Fruit fly (Drosophila melanogaster) whole organism, embryonic: ENCODE measurements around the gene sle.
A peak's percentile ranks its signal among the peaks of the same experiment; 100 is the strongest.

Source experiments
- Antp ChIP-seq: fragments of 200-800 bp; sonication (Bioruptor generic); optimal IDR thresholded peaks from 3 replicates; lab custom pipeline; 2016; ENCODE audit warnings: missing biosample characterization, missing genetic modification characterization
- B-H2 ChIP-seq: fragments of 200-800 bp; sonication (Bioruptor generic); optimal IDR thresholded peaks from 2 replicates; lab custom pipeline; 2018; ENCODE audit warnings: missing biosample characterization, mild to moderate bottlenecking, missing genetic modification characterization
- CG10274 ChIP-seq: fragments of 200-800 bp; sonication (Bioruptor generic); optimal IDR thresholded peaks from 3 replicates; lab custom pipeline; 2017; ENCODE audit warnings: missing biosample characterization, mild to moderate bottlenecking, missing genetic modification characterization
- CG11085 ChIP-seq: fragments of 200-800 bp; sonication (Bioruptor generic); IDR thresholded peaks from 2 replicates; pipeline ENCODE4 v1.3.6; 2022; ENCODE audit warnings: missing biosample characterization, missing genetic modification characterization
- CG12391 ChIP-seq: fragments of 200-800 bp; sonication (Bioruptor generic); optimal IDR thresholded peaks from 3 replicates; lab custom pipeline; 2018; ENCODE audit warnings: missing biosample characterization, mild to moderate bottlenecking, missing genetic modification characterization, moderate library complexity
- CG13287 ChIP-seq: fragments of 200-800 bp; sonication (Bioruptor generic); IDR thresholded peaks from 2 replicates; pipeline ENCODE4 v1.3.6; 2022; ENCODE audit warnings: missing biosample characterization, missing genetic modification characterization; ENCODE audit not compliant: partially characterized antibody
- CG13424 ChIP-seq: fragments of 200-800 bp; sonication (Bioruptor generic); optimal IDR thresholded peaks from 2 replicates; lab custom pipeline; 2019; ENCODE audit warnings: missing biosample characterization, mild to moderate bottlenecking, missing genetic modification characterization, moderate library complexity
- CG14014 ChIP-seq: fragments of 200-800 bp; sonication (Bioruptor generic); IDR thresholded peaks from 2 replicates; pipeline ENCODE4 v1.3.6; 2022; ENCODE audit warnings: missing biosample characterization, missing genetic modification characterization
- CG15514 ChIP-seq: fragments of 200-800 bp; sonication (Bioruptor generic); optimal IDR thresholded peaks from 3 replicates; lab custom pipeline; 2017; ENCODE audit warnings: missing biosample characterization, missing genetic modification characterization, mild to moderate bottlenecking, moderate library complexity, missing genetic modification reagents
- CG15696 ChIP-seq: fragments of 200-800 bp; sonication (Bioruptor generic); optimal IDR thresholded peaks from 2 replicates; lab custom pipeline; 2019; ENCODE audit warnings: missing biosample characterization, mild to moderate bottlenecking, missing genetic modification characterization, moderate library complexity
- CG1832 ChIP-seq: fragments of 200-800 bp; sonication (Bioruptor generic); optimal IDR thresholded peaks from 2 replicates; lab custom pipeline; 2017; ENCODE audit warnings: missing biosample characterization, mild to moderate bottlenecking, missing genetic modification characterization, inconsistent platforms
- CG2202 ChIP-seq: fragments of 200-800 bp; sonication (Bioruptor generic); optimal IDR thresholded peaks from 2 replicates; lab custom pipeline; 2018; ENCODE audit warnings: missing biosample characterization, mild to moderate bottlenecking, missing genetic modification characterization
- CG2678 ChIP-seq: fragments of 200-800 bp; sonication (Bioruptor generic); optimal IDR thresholded peaks from 3 replicates; lab custom pipeline; 2019; ENCODE audit warnings: missing biosample characterization, mild to moderate bottlenecking, missing genetic modification characterization, moderate library complexity
- CG30403 ChIP-seq: fragments of 200-800 bp; sonication (Bioruptor generic); optimal IDR thresholded peaks from 3 replicates; lab custom pipeline; 2016; ENCODE audit warnings: missing biosample characterization, missing genetic modification characterization
- CG3065 ChIP-seq: fragments of 200-800 bp; sonication (Bioruptor generic); optimal IDR thresholded peaks from 2 replicates; lab custom pipeline; 2016; ENCODE audit warnings: missing biosample characterization, missing genetic modification characterization
- CG33213 ChIP-seq: fragments of 200-800 bp; sonication (Bioruptor generic); optimal IDR thresholded peaks from 3 replicates; lab custom pipeline; 2016; ENCODE audit warnings: missing biosample characterization, missing genetic modification characterization
- CG33557 ChIP-seq: fragments of 200-800 bp; sonication (Bioruptor generic); optimal IDR thresholded peaks from 2 replicates; lab custom pipeline; 2019; ENCODE audit warnings: missing biosample characterization, mild to moderate bottlenecking, missing genetic modification characterization, moderate library complexity
- CG3726 ChIP-seq: fragments of 200-800 bp; sonication (Bioruptor generic); IDR thresholded peaks from 3 replicates; pipeline ENCODE4, ENCODE4 v1.3.6; 2022; ENCODE audit warnings: missing biosample characterization, missing genetic modification characterization
- CG4730 ChIP-seq: fragments of 200-800 bp; sonication (Bioruptor generic); IDR thresholded peaks from 2 replicates; pipeline ENCODE4 v1.3.6; 2022; ENCODE audit warnings: missing biosample characterization, missing genetic modification characterization
- CG7963 ChIP-seq: fragments of 200-800 bp; sonication (Bioruptor generic); IDR thresholded peaks from 3 replicates; pipeline ENCODE4 v1.3.6; 2022; ENCODE audit warnings: missing biosample characterization, missing genetic modification characterization; ENCODE audit not compliant: partially characterized antibody
- CG8478 ChIP-seq: fragments of >200 bp; optimal IDR thresholded peaks from 2 replicates; lab custom pipeline; 2018
- D19B ChIP-seq: fragments of 200-800 bp; sonication (Bioruptor generic); optimal IDR thresholded peaks from 2 replicates; lab custom pipeline; 2017; ENCODE audit warnings: missing biosample characterization, mild to moderate bottlenecking, missing genetic modification characterization
- Dp ChIP-seq: fragments of 200-800 bp; sonication (Bioruptor generic); optimal IDR thresholded peaks from 2 replicates; lab custom pipeline; 2018; ENCODE audit warnings: missing biosample characterization, mild to moderate bottlenecking, missing genetic modification characterization, moderate library complexity
- Hey ChIP-seq: fragments of 200-800 bp; sonication (Bioruptor generic); optimal IDR thresholded peaks from 3 replicates; lab custom pipeline; 2018; ENCODE audit warnings: missing biosample characterization, mild to moderate bottlenecking, missing genetic modification characterization
- HmgD ChIP-seq: fragments of 200-800 bp; sonication (Bioruptor generic); optimal IDR thresholded peaks from 3 replicates; lab custom pipeline; 2016; ENCODE audit warnings: missing biosample characterization, missing genetic modification characterization
- MESR4 ChIP-seq: fragments of 200-800 bp; sonication (Bioruptor generic); optimal IDR thresholded peaks from 2 replicates; lab custom pipeline; 2018; ENCODE audit warnings: missing biosample characterization, mild to moderate bottlenecking, missing genetic modification characterization, moderate library complexity
- NK7.1 ChIP-seq: fragments of 200-800 bp; sonication (Bioruptor generic); optimal IDR thresholded peaks from 3 replicates; lab custom pipeline; 2016; ENCODE audit warnings: missing biosample characterization, missing genetic modification characterization
- Nf-YB ChIP-seq: fragments of 200-800 bp; sonication (Bioruptor generic); optimal IDR thresholded peaks from 3 replicates; lab custom pipeline; 2019; ENCODE audit warnings: missing biosample characterization, mild to moderate bottlenecking, missing genetic modification characterization, moderate library complexity
- Six4 ChIP-seq: fragments of 200-800 bp; sonication (Bioruptor generic); optimal IDR thresholded peaks from 2 replicates; lab custom pipeline; 2016; ENCODE audit warnings: missing biosample characterization, missing genetic modification characterization
- bigmax ChIP-seq: fragments of 200-800 bp; sonication (Bioruptor generic); optimal IDR thresholded peaks from 2 replicates; lab custom pipeline; 2018; ENCODE audit warnings: missing biosample characterization, mild to moderate bottlenecking, missing genetic modification characterization
- btn ChIP-seq: fragments of 200-800 bp; sonication (Bioruptor generic); optimal IDR thresholded peaks from 2 replicates; lab custom pipeline; 2016; ENCODE audit warnings: missing biosample characterization, missing genetic modification characterization
- crc ChIP-seq: fragments of 200-800 bp; sonication (Bioruptor generic); optimal IDR thresholded peaks from 2 replicates; lab custom pipeline; 2016; ENCODE audit warnings: missing biosample characterization, missing genetic modification characterization
- dan ChIP-seq: fragments of 200-800 bp; sonication (Bioruptor generic); IDR thresholded peaks from 2 replicates; pipeline ENCODE4 v1.3.6; 2022; ENCODE audit warnings: missing biosample characterization, missing genetic modification characterization
- dati ChIP-seq: fragments of 200-800 bp; sonication (Bioruptor generic); IDR thresholded peaks from 2 replicates; pipeline ENCODE4 v1.3.6; 2022; ENCODE audit warnings: missing biosample characterization, missing genetic modification characterization
- dimm ChIP-seq: fragments of 200-800 bp; sonication (Bioruptor generic); IDR thresholded peaks from 2 replicates; pipeline ENCODE4 v1.3.6; 2022; ENCODE audit warnings: missing biosample characterization, missing genetic modification characterization
- dmrt11E ChIP-seq: fragments of 200-800 bp; sonication (Bioruptor generic); optimal IDR thresholded peaks from 3 replicates; lab custom pipeline; 2018; ENCODE audit warnings: missing biosample characterization, mild to moderate bottlenecking, missing genetic modification characterization, moderate library complexity
- fd64A ChIP-seq: fragments of 200-800 bp; sonication (Bioruptor generic); optimal IDR thresholded peaks from 3 replicates; lab custom pipeline; 2018; ENCODE audit warnings: missing biosample characterization, mild to moderate bottlenecking, missing genetic modification characterization
- fru ChIP-seq: fragments of >200 bp; optimal IDR thresholded peaks from 2 replicates; lab custom pipeline; 2017
- gro ChIP-seq: fragments of 200-800 bp; sonication (Bioruptor generic); optimal IDR thresholded peaks from 2 replicates; lab custom pipeline; 2016; ENCODE audit warnings: missing biosample characterization, missing genetic modification characterization
- inv ChIP-seq: fragments of 200-800 bp; sonication (Bioruptor generic); IDR thresholded peaks from 2 replicates; pipeline ENCODE4 v1.3.6; 2022; ENCODE audit warnings: missing biosample characterization, missing genetic modification characterization; ENCODE audit not compliant: partially characterized antibody
- kah ChIP-seq: fragments of 200-800 bp; sonication (Bioruptor generic); optimal IDR thresholded peaks from 2 replicates; lab custom pipeline; 2018; ENCODE audit warnings: missing biosample characterization, mild to moderate bottlenecking, missing genetic modification characterization
- ken ChIP-seq: fragments of 200-800 bp; sonication (Bioruptor generic); IDR thresholded peaks from 3 replicates; pipeline ENCODE4 v1.3.6; 2022; ENCODE audit warnings: missing biosample characterization, missing genetic modification characterization
- nau ChIP-seq: fragments of 200-800 bp; sonication (Bioruptor generic); optimal IDR thresholded peaks from 3 replicates; lab custom pipeline; 2017; ENCODE audit warnings: missing biosample characterization, mild to moderate bottlenecking, missing genetic modification characterization, missing genetic modification reagents
- oc ChIP-seq: fragments of 200-800 bp; sonication (Bioruptor generic); optimal IDR thresholded peaks from 2 replicates; lab custom pipeline; 2018; ENCODE audit warnings: missing biosample characterization, mild to moderate bottlenecking, missing genetic modification characterization, moderate library complexity
- pum ChIP-seq: fragments of 200-800 bp; sonication (Bioruptor generic); optimal IDR thresholded peaks from 2 replicates; lab custom pipeline; 2016; ENCODE audit warnings: missing biosample characterization, missing genetic modification characterization
- ranshi ChIP-seq: fragments of 200-800 bp; sonication (Bioruptor generic); IDR thresholded peaks from 2 replicates; pipeline ENCODE4 v1.3.6; 2022; ENCODE audit warnings: missing biosample characterization, missing genetic modification characterization
- sd ChIP-seq: fragments of 200-800 bp; sonication (Bioruptor generic); optimal IDR thresholded peaks from 3 replicates; lab custom pipeline; 2018; ENCODE audit warnings: missing biosample characterization, mild to moderate bottlenecking, missing genetic modification characterization, moderate library complexity
- sens ChIP-seq: fragments of 200-800 bp; sonication (Bioruptor generic); peaks from one replicate; lab custom pipeline; 2016; ENCODE audit warnings: missing biosample characterization, missing genetic modification characterization
- sens-2 ChIP-seq: fragments of 200-800 bp; sonication (Bioruptor generic); IDR thresholded peaks from 2 replicates; pipeline ENCODE4 v1.3.6; 2022; ENCODE audit warnings: missing biosample characterization, missing genetic modification characterization
- sima ChIP-seq: fragments of 200-800 bp; sonication (Bioruptor generic); optimal IDR thresholded peaks from 2 replicates; lab custom pipeline; 2016; ENCODE audit warnings: missing biosample characterization, missing genetic modification characterization
- sna ChIP-seq: fragments of 200-800 bp; sonication (Bioruptor generic); IDR thresholded peaks from 2 replicates; pipeline ENCODE4 v1.3.6; 2022; ENCODE audit warnings: missing biosample characterization, missing genetic modification characterization; ENCODE audit not compliant: partially characterized antibody
- trh ChIP-seq: fragments of 200-800 bp; sonication (Bioruptor generic); optimal IDR thresholded peaks from 2 replicates; lab custom pipeline; 2016; ENCODE audit warnings: missing biosample characterization, missing genetic modification characterization

The sle gene

DNA sequence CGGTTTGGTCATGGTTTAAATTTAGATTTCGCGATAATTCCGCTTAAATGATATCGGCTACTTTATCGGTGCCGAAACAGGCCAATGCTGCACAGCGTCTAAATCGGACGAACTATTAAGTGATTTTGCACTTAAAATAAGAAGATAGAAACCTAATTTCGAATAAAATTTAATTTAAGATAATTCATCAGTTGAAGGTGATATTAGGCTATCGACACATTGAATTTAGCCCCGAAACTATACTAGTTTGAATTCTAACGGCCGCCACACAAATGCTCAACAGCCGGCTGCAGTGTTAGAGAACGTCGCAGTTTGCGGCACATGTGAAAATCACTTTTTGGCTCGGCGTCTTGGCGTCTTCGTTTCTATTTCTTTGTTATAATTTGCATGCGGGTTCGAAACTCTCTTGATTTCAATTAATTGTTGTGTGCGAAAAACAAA lies at the start of gene sle (continued):
- TF ChIP-seq btn (GFP tag; lab: Kevin White, UChicago) (peak; percentile 21), trh (GFP tag; lab: Kevin White, UChicago) (no peak), Dp (peak; percentile 82), CG11085 (GFP tag; lab: Robert Waterston, UW) (no peak), B-H2 (GFP tag; lab: Kevin White, UChicago) (peak; percentile 69), sna (GFP tag; lab: Robert Waterston, UW) (no peak), bigmax (GFP tag; lab: Kevin White, UChicago) (no peak), CG7963 (GFP tag; lab: Robert Waterston, UW) (no peak; the same call in 2 of the 3 replicates), pum (GFP tag; lab: Kevin White, UChicago) (peak; percentile 59), Antp (GFP tag; lab: Kevin White, UChicago) (peak; percentile 62), oc (tag; lab: Kevin White, UChicago) (no peak), CG13287 (GFP tag; lab: Robert Waterston, UW) (peak; percentile 68), MESR4 (GFP tag; lab: Kevin White, UChicago) (peak; percentile 61), CG33557 (GFP tag; lab: Kevin White, UChicago) (peak; percentile 33), CG3726 (GFP tag; lab: Robert Waterston, UW) (no peak), CG12391 (tag; lab: Kevin White, UChicago) (no peak), CG2202 (tag; lab: Kevin White, UChicago) (peak; percentile 19), ranshi (GFP tag; lab: Robert Waterston, UW) (no peak), HmgD (peak; percentile 24), sd (tag; lab: Kevin White, UChicago) (no peak), Hey (no peak), D19B (GFP tag; lab: Kevin White, UChicago) (no peak), ken (GFP tag; lab: Robert Waterston, UW) (peak; percentile 49; the same call in 1 of the 3 replicates), crc (no peak), CG13424 (tag; lab: Kevin White, UChicago) (peak; percentile 41), CG1832 (no peak), inv (GFP tag; lab: Robert Waterston, UW) (peak; percentile 43; the same call in 1 of the 2 replicates), sima (GFP tag; lab: Kevin White, UChicago) (peak; percentile 5), Nf-YB (GFP tag; lab: Kevin White, UChicago) (no peak), dimm (no peak), CG10274 (GFP tag; lab: Kevin White, UChicago) (no peak), fru (lab: Kevin White, UChicago) (no peak), CG15696 (no peak), dan (GFP tag; lab: Robert Waterston, UW) (no peak), CG15514 (GFP tag; lab: Kevin White, UChicago) (peak; percentile 83), sens (GFP tag; lab: Kevin White, UChicago) (no peak), CG33213 (GFP tag; lab: Kevin White, UChicago) (peak; percentile 42), Six4 (GFP tag; lab: Kevin White, UChicago) (peak; percentile 9), CG8478 (lab: Kevin White, UChicago) (no peak), CG30403 (GFP tag; lab: Kevin White, UChicago) (peak; percentile 66), nau (no peak), CG3065 (GFP tag; lab: Kevin White, UChicago) (no peak), fd64A (GFP tag; lab: Kevin White, UChicago) (no peak), sens-2 (GFP tag; lab: Robert Waterston, UW) (no peak), gro (peak; percentile 77), kah (no peak), CG2678 (tag; lab: Kevin White, UChicago) (no peak), CG14014 (GFP tag; lab: Robert Waterston, UW) (no peak), NK7.1 (GFP tag; lab: Kevin White, UChicago) (no peak), CG4730 (no peak), dmrt11E (tag; lab: Kevin White, UChicago) (peak; percentile 33), dati (no peak)
